Worm (Caenorhabditis elegans) whole organism, midembryonic: ENCODE measurements around the gene lgc-8.
A peak's percentile ranks its signal among the peaks of the same experiment; 100 is the strongest.

Experiments
- T22C8.4 ChIP-seq: fragments of 200-800 bp; sonication (Bioruptor generic); IDR thresholded peaks from 2 replicates; pipeline ENCODE4 v1.3.6; 2022; ENCODE audit warnings: missing genetic modification characterization, missing compliant biosample characterization
- cog-1 ChIP-seq: sonication (generic microtip); optimal IDR thresholded peaks from 2 replicates; lab custom pipeline; 2016; ENCODE audit warnings: missing genetic modification characterization, missing compliant biosample characterization
- flt-1 ChIP-seq: fragments of 200-800 bp; sonication (Bioruptor generic); IDR thresholded peaks from 2 replicates; pipeline ENCODE4 v1.3.6; 2022; ENCODE audit warnings: missing genetic modification characterization, missing compliant biosample characterization
- klf-2 ChIP-seq: fragments of 200-800 bp; sonication (Bioruptor generic); conservative IDR thresholded peaks from 2 replicates; pipeline ENCODE4 v1.3.6; 2022; ENCODE audit warnings: missing genetic modification reagents, missing genetic modification characterization, missing compliant biosample characterization
- med-1 ChIP-seq: sonication (generic microtip); optimal IDR thresholded peaks from 2 replicates; lab custom pipeline; 2017; ENCODE audit warnings: missing genetic modification characterization, mild to moderate bottlenecking, missing compliant biosample characterization, antibody characterized with exemption, missing genetic modification reagents; ENCODE audit not compliant: insufficient read depth
- ref-1 ChIP-seq: fragments of 200-800 bp; sonication (Bioruptor generic); conservative IDR thresholded peaks from 2 replicates; pipeline ENCODE4 v1.3.6; 2022; ENCODE audit warnings: missing genetic modification reagents, missing genetic modification characterization, missing compliant biosample characterization
- tab-1 ChIP-seq: fragments of 200-800 bp; sonication (Bioruptor generic); IDR thresholded peaks from 2 replicates; pipeline ENCODE4 v1.3.6; 2022; ENCODE audit warnings: missing genetic modification characterization, missing compliant biosample characterization
- ztf-23 ChIP-seq: fragments of 200-800 bp; sonication (Bioruptor generic); IDR thresholded peaks from 2 replicates; pipeline ENCODE4 v1.3.6; 2022; ENCODE audit warnings: missing genetic modification reagents, missing genetic modification characterization, missing compliant biosample characterization
- ztf-29 ChIP-seq: fragments of 200-800 bp; sonication (Bioruptor generic); IDR thresholded peaks from 2 replicates; pipeline ENCODE4 v1.3.6; 2022; ENCODE audit warnings: missing genetic modification reagents, missing genetic modification characterization, missing compliant biosample characterization

lgc-8 gene

DNA sequence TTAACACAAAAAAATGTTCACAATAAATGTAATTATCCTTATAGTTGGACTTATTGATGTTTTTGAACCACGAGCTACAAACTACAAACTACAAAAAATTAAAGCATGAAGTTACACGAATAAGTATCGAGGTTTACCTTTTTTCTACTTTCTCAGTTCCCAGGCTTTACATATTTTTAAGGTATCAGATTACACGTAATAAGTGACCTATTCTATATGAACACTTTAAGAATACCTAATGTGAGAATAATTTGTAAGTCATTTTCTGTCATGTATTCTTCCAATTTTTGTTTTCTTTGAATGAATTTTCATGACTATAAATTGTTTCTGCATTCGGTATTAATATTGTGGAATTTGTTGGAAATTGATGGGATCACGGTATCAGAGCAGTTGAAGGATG, at the start of gene lgc-8:
TSS of gene lgc-8 (plus strand) at position 301 of the 400 bp plus-strand sequence.
- TF ChIP-seq cog-1 (tag; lab: Kevin White, UChicago), result no peak
- no peak for TF ChIP-seq T22C8.4 (GFP tag; lab: Robert Waterston, UW)

DNA sequence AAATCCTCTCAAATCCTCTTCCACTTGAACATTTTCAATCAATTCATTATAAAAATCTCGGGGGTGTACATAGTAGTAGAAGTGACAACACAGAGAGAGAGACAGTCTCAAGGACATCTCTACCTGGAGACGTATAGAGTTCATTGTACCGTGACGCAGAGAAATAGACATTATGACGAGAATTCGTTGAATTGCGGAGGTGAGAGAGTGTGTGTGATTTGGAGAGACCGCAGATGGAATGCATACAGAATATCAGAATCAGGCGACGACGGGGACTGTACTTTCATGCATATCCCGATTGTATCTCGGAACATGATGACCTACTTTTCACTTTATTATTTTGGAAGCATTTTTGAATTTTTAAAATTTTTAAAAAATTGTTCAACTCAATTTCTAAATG, 39.8 kb upstream of the lgc-8 start:
- TF ChIP-seq cog-1 (tag; lab: Kevin White, UChicago) (peak; percentile 8), ref-1 (no peak), tab-1 (GFP tag; lab: Robert Waterston, UW) (no peak)

DNA sequence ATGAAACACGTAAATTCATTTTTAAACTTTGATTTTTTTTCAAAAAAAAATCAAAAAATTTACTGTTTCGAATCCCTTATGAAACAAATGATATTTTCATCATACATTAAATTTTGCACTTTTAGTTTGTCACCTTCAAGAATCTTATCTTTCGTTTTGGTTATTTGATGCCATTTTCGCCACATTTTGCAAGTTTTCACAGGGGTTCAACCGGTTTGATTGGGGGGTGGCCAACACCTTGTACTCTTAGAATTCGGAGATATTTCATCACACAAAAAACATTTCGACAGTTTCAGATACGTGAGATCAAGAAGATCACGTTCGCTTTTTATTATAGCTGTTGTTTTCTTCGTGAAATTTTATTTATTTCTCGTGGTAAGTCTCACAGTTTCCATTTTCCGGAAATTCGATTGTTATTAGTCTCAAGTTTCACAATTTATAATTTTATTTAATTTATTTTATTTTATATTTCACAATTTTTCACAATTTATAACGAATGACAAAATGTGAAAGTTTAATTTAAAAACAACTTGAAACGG, 38.4 kb upstream of the lgc-8 start, which contains the start of gene Y57G11C.31:
TSS of gene Y57G11C.31 (plus strand) at position 276 of the 539 bp plus-strand sequence.
- TF ChIP-seq ztf-23 (GFP tag; lab: Robert Waterston, UW) (no peak), cog-1 (tag; lab: Kevin White, UChicago) (no peak), med-1 (GFP tag; lab: Kevin White, UChicago) (no peak), ref-1 (no peak), T22C8.4 (GFP tag; lab: Robert Waterston, UW) (no peak)

DNA sequence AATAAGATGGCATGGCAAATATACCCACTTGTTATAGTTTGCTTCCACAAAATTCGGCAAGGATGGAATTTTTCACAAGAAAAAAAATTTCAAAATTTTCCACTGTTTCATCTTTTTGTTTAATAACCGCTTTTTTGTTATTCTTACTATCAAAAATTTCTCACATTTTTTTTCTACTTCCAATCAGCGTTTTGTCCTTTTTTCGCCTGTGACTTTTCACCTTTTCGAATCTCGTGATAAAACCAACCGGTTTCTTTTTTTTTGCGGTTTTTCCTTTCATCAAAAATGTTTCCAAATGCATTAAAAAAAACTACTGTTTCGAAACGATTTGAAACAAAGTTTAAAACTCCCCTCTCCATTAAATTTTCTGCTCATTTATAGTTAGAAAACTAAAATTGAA, 36.5 kb upstream of the lgc-8 start:
- TF ChIP-seq tab-1 (GFP tag; lab: Robert Waterston, UW) (no peak), flt-1 (no peak), cog-1 (tag; lab: Kevin White, UChicago) (no peak), med-1 (GFP tag; lab: Kevin White, UChicago) (no peak), ref-1 (no peak), T22C8.4 (GFP tag; lab: Robert Waterston, UW) (no peak), ztf-23 (GFP tag; lab: Robert Waterston, UW) (no peak), ztf-29 (GFP tag; lab: Robert Waterston, UW) (no peak), klf-2 (no peak)

DNA sequence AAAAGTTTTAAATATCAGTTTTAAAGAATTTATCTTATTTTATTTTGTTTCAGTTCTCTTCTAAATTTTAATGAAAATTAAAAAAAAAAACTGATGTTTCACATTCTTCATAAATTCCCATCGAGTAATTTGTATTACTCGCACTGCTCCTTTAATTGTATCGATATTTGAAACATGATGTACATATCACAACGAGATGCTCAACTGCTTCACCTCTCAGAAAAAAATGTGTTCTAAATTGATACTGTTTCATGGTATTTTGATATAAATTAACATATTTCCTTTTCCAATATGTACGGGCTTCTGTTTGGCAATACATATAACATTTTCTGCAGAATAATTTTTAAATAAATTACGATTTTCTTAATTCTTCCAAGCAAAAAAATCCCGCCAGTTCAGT, 27.9 kb upstream of the lgc-8 start:
- TF ChIP-seq cog-1 (tag; lab: Kevin White, UChicago), result no peak
- TF ChIP-seq tab-1 (GFP tag; lab: Robert Waterston, UW), result no peak
- TF ChIP-seq T22C8.4 (GFP tag; lab: Robert Waterston, UW), result no peak
- TF ChIP-seq ztf-29 (GFP tag; lab: Robert Waterston, UW), result no peak
- TF ChIP-seq flt-1, result no peak
- no peak for TF ChIP-seq ref-1
- no peak for TF ChIP-seq med-1 (GFP tag; lab: Kevin White, UChicago)
- no peak for TF ChIP-seq ztf-23 (GFP tag; lab: Robert Waterston, UW)
- no peak for TF ChIP-seq klf-2

DNA sequence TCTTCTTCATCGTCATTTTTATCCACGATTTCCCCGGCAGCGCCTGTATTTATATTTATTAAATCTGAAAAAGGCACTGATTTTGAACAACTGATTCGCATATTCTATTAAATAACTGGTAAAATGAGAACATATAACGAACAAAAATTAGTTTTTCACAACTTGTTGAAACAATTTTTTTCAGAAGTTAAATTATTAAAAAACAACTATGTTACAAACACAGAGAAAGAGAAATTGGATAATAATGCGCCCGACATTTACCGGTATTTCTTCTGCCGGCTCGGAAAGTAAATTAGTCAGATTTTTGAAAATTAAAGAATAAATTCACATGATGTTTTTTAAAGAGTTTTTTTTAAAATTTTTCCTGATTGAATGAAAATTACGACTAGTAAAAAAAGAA, 15.8 kb upstream of the lgc-8 start, which contains the start of gene haf-8:
TSS of gene haf-8 (minus strand) at position 101 of the 400 bp plus-strand sequence.
- no peak for TF ChIP-seq ztf-29 (GFP tag; lab: Robert Waterston, UW)
- no peak for TF ChIP-seq flt-1
- no peak for TF ChIP-seq ztf-23 (GFP tag; lab: Robert Waterston, UW)
- no peak for TF ChIP-seq klf-2
- TF ChIP-seq ref-1, result no peak
- TF ChIP-seq T22C8.4 (GFP tag; lab: Robert Waterston, UW), result no peak

DNA sequence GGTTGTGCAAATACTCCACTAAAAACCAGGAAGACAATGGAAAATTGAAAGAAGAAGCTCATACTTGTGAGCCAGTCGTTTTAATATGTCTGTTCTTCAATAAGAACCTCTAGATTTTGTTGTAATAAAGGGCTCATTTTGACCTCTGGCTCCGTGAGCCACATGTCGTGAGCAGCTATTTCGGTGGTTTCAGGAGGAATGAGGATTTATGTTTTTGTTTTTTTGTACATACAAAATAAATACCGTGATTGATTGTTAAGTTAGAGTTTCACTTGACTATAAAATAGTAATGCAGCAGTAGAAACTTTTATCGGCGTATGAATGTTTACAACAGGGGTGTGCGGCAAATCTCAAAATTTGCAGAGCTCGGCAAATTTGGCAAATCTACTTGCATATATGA, 11.4 kb upstream of the lgc-8 start, which contains the start of gene Y57G11C.40:
TSS of gene Y57G11C.40 (minus strand) at position 101 of the 400 bp plus-strand sequence.
- TF ChIP-seq med-1 (GFP tag; lab: Kevin White, UChicago), result no peak
- TF ChIP-seq ztf-29 (GFP tag; lab: Robert Waterston, UW), result no peak
- no peak for TF ChIP-seq cog-1 (tag; lab: Kevin White, UChicago)
- no peak for TF ChIP-seq tab-1 (GFP tag; lab: Robert Waterston, UW)
- TF ChIP-seq klf-2, result no peak
- TF ChIP-seq ref-1, result no peak
- no peak for TF ChIP-seq flt-1
- no peak for TF ChIP-seq T22C8.4 (GFP tag; lab: Robert Waterston, UW)
- no peak for TF ChIP-seq ztf-23 (GFP tag; lab: Robert Waterston, UW)

DNA sequence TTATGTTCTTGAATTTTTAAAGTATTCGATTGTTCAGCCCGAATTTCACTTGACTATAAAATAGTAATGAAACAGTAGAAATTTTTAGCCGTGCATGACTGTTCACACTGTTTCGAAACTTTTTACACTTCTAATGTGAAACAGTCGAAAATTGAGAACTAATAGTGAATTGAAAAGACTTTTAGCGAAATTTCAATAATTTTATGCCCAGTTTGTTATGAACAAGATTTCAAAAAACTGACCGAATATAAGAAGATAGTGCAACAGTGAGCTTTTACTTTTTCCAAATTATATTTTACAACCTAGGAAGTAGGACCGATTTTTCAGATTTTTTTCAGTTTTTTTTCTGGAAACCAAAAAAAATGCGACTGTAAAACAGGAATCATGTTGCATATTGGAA, 10.6 kb upstream of the lgc-8 start:
- TF ChIP-seq ztf-29 (GFP tag; lab: Robert Waterston, UW) (no peak), flt-1 (no peak), tab-1 (GFP tag; lab: Robert Waterston, UW) (no peak), cog-1 (tag; lab: Kevin White, UChicago) (no peak)

DNA sequence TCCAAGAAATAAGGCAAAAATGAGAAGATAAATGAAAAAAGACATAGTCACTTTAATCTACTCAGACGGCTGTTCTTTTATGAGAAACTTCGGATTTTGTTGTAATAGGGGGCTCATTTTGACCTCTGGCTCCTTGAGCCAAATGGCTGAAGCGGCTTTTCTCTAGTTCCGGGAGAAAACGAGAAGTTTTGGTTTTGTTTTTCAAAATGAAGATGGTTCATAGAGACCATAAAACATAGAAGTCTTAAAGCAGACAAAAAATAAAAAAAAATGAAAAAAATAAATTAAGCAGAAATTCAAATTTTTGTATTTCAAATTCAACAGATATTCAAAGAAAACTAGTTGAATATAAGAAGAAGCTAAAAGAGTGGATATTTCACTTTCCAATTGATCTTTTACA, 9.3 kb upstream of the lgc-8 start, which contains the start of gene Y57G11C.41:
TSS of gene Y57G11C.41 (minus strand) at position 101 of the 400 bp plus-strand sequence.
- no peak for TF ChIP-seq ref-1
- no peak for TF ChIP-seq klf-2
- no peak for TF ChIP-seq cog-1 (tag; lab: Kevin White, UChicago)
- no peak for TF ChIP-seq flt-1
- TF ChIP-seq ztf-23 (GFP tag; lab: Robert Waterston, UW), result no peak
- no peak for TF ChIP-seq med-1 (GFP tag; lab: Kevin White, UChicago)
- TF ChIP-seq ztf-29 (GFP tag; lab: Robert Waterston, UW), result no peak
- TF ChIP-seq T22C8.4 (GFP tag; lab: Robert Waterston, UW), result no peak
- TF ChIP-seq tab-1 (GFP tag; lab: Robert Waterston, UW), result no peak

DNA sequence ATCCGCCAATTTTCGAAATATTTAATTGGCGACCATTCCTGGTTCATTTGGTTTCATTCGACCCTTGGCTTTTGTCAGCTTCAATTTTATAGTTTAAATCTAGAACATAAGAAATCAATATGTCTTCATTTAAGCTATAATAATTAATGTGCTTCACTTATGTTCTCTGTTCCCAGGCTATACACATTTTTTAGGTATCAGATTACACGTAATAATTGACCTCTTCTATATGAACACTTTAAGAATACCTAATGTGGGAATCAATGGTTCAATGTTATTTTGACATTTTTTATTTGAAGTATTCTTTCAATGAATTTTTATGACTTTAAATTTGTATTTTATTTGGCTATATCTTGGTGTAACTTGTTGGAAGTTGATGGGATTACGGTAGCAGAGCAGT, 6.3 kb upstream of the lgc-8 start, which contains the start of gene lgc-7:
TSS of gene lgc-7 (plus strand) at position 301 of the 400 bp plus-strand sequence.
- TF ChIP-seq ref-1 (no peak), klf-2 (no peak), med-1 (GFP tag; lab: Kevin White, UChicago) (no peak), ztf-29 (GFP tag; lab: Robert Waterston, UW) (no peak), ztf-23 (GFP tag; lab: Robert Waterston, UW) (no peak), flt-1 (no peak)

DNA sequence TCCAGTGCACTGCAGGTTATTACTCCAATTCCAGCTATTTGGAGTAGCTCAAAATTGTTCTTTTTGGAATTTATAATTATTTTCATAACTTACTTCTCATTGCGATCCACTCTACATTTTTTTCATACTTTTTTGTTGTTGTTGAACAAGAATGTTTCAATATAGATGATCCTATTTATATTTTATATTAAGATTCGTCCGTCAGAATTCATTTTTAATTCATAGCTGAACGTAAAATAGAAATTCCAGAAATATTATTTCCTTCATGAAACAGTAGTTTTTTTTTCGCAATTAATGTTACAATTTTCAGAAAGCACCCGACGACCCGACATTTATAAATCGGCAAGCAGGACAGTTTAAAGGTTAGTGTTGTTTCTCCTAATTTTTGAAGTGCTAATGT, 12.6 kb downstream of the lgc-8 start, which contains the start of gene Y57G11C.42:
TSS of gene Y57G11C.42 (plus strand) at position 301 of the 400 bp plus-strand sequence.
- no peak for TF ChIP-seq T22C8.4 (GFP tag; lab: Robert Waterston, UW)
- TF ChIP-seq flt-1, result no peak
- no peak for TF ChIP-seq ref-1
- TF ChIP-seq klf-2, result no peak
- no peak for TF ChIP-seq ztf-29 (GFP tag; lab: Robert Waterston, UW)
- TF ChIP-seq ztf-23 (GFP tag; lab: Robert Waterston, UW), result no peak
- no peak for TF ChIP-seq tab-1 (GFP tag; lab: Robert Waterston, UW)
- no peak for TF ChIP-seq cog-1 (tag; lab: Kevin White, UChicago)
- TF ChIP-seq med-1 (GFP tag; lab: Kevin White, UChicago), result no peak
